Fruit fly (Drosophila melanogaster) whole organism, embryonic: ENCODE results near the gene CG31752.

Experiments used
- Aef1 ChIP-seq: fragments of 200-800 bp; sonication (Bioruptor generic); IDR thresholded peaks from 3 replicates; pipeline ENCODE4 v1.3.6; 2022; ENCODE audit warnings: missing biosample characterization, missing genetic modification characterization
- BEAF-32 ChIP-seq: fragments of 200-800 bp; sonication (Bioruptor generic); optimal IDR thresholded peaks from 3 replicates; lab custom pipeline; 2017; ENCODE audit warnings: missing biosample characterization, missing genetic modification characterization, mild to moderate bottlenecking, moderate library complexity, missing genetic modification reagents
- CG11398 ChIP-seq: fragments of 200-800 bp; sonication (Bioruptor generic); optimal IDR thresholded peaks from 2 replicates; lab custom pipeline; 2016; ENCODE audit warnings: missing biosample characterization, missing genetic modification characterization
- CG11723 ChIP-seq: fragments of 200-800 bp; sonication (Bioruptor generic); optimal IDR thresholded peaks from 2 replicates; lab custom pipeline; 2017; ENCODE audit warnings: missing biosample characterization, mild to moderate bottlenecking, missing genetic modification characterization
- CG12104 ChIP-seq: fragments of 200-800 bp; sonication (Bioruptor generic); optimal IDR thresholded peaks from 3 replicates; lab custom pipeline; 2016; ENCODE audit warnings: missing biosample characterization, missing genetic modification characterization
- CG12155 ChIP-seq: fragments of 200-800 bp; sonication (Bioruptor generic); optimal IDR thresholded peaks from 3 replicates; lab custom pipeline; 2016; ENCODE audit warnings: missing biosample characterization, missing genetic modification characterization
- CG14050 ChIP-seq: fragments of 200-800 bp; sonication (Bioruptor generic); IDR thresholded peaks from 3 replicates; pipeline ENCODE4 v1.3.6; 2022; ENCODE audit warnings: missing biosample characterization, missing genetic modification characterization
- CG15479 ChIP-seq: fragments of 200-800 bp; sonication (Bioruptor generic); optimal IDR thresholded peaks from 3 replicates; lab custom pipeline; 2019; ENCODE audit warnings: missing biosample characterization, mild to moderate bottlenecking, missing genetic modification characterization, moderate library complexity
- CG15514 ChIP-seq: fragments of 200-800 bp; sonication (Bioruptor generic); optimal IDR thresholded peaks from 3 replicates; lab custom pipeline; 2017; ENCODE audit warnings: missing biosample characterization, missing genetic modification characterization, mild to moderate bottlenecking, moderate library complexity, missing genetic modification reagents
- CG17361 ChIP-seq: fragments of 200-800 bp; sonication (Bioruptor generic); IDR thresholded peaks from 3 replicates; pipeline ENCODE4 v1.3.6; 2022; ENCODE audit warnings: missing biosample characterization, missing genetic modification characterization
- CG17568 ChIP-seq: fragments of 200-800 bp; sonication (Bioruptor generic); optimal IDR thresholded peaks from 2 replicates; lab custom pipeline; 2018; ENCODE audit warnings: missing biosample characterization, mild to moderate bottlenecking, missing genetic modification characterization, moderate library complexity
- CG17612 ChIP-seq: fragments of 200-800 bp; sonication (Bioruptor generic); IDR thresholded peaks from 2 replicates; pipeline ENCODE4 v1.3.6; 2022; ENCODE audit warnings: missing biosample characterization, missing genetic modification characterization
- CG2199 ChIP-seq: fragments of 200-800 bp; sonication (Bioruptor generic); IDR thresholded peaks from 3 replicates; pipeline ENCODE4 v1.3.6; 2022; ENCODE audit warnings: missing biosample characterization, missing genetic modification characterization
- CG2875 ChIP-seq: fragments of 200-800 bp; sonication (Bioruptor generic); optimal IDR thresholded peaks from 2 replicates; lab custom pipeline; 2017; ENCODE audit warnings: missing biosample characterization, mild to moderate bottlenecking, missing genetic modification characterization, missing genetic modification reagents
- CG31224 ChIP-seq: fragments of 200-800 bp; sonication (Bioruptor generic); IDR thresholded peaks from 2 replicates; pipeline ENCODE4 v1.3.6; 2022; ENCODE audit warnings: missing biosample characterization, missing genetic modification characterization
- CG31365 ChIP-seq: fragments of 200-800 bp; sonication (Bioruptor generic); optimal IDR thresholded peaks from 2 replicates; lab custom pipeline; 2018; ENCODE audit warnings: missing biosample characterization, mild to moderate bottlenecking, missing genetic modification characterization
- CG32767 ChIP-seq: fragments of 200-800 bp; sonication (Bioruptor generic); IDR thresholded peaks from 2 replicates; pipeline ENCODE4 v1.3.6; 2022; ENCODE audit warnings: missing biosample characterization, missing genetic modification characterization
- CG33213 ChIP-seq: fragments of 200-800 bp; sonication (Bioruptor generic); optimal IDR thresholded peaks from 3 replicates; lab custom pipeline; 2016; ENCODE audit warnings: missing biosample characterization, missing genetic modification characterization
- CG34376 ChIP-seq: fragments of 200-800 bp; sonication (Bioruptor generic); optimal IDR thresholded peaks from 2 replicates; lab custom pipeline; 2018; ENCODE audit warnings: missing biosample characterization, mild to moderate bottlenecking, missing genetic modification characterization
- CG5180 ChIP-seq: fragments of 200-800 bp; sonication (Bioruptor generic); optimal IDR thresholded peaks from 3 replicates; lab custom pipeline; 2017; ENCODE audit warnings: missing biosample characterization, missing genetic modification characterization, mild to moderate bottlenecking, moderate library complexity, missing genetic modification reagents
- CG6272 ChIP-seq: fragments of 200-800 bp; sonication (Bioruptor generic); IDR thresholded peaks from 2 replicates; pipeline ENCODE4 v1.3.6; 2022; ENCODE audit warnings: missing biosample characterization, missing genetic modification characterization
- CG6791 ChIP-seq: fragments of 200-800 bp; sonication (Bioruptor generic); IDR thresholded peaks from 3 replicates; pipeline ENCODE4 v1.3.6; 2022; ENCODE audit warnings: missing biosample characterization, missing genetic modification characterization; ENCODE audit not compliant: partially characterized antibody
- CG8290 ChIP-seq, 3 experiments: fragments of 200-800 bp; sonication (Bioruptor generic); optimal IDR thresholded peaks; 2 replicates each; lab custom pipeline; 2016 to 2019; ENCODE audit warnings: missing biosample characterization in 3 of 3, missing genetic modification characterization in 3 of 3, mild to moderate bottlenecking in 2 of 3, moderate library complexity in 1 of 3
- CG9876 ChIP-seq: fragments of 200-800 bp; sonication (Bioruptor generic); optimal IDR thresholded peaks from 2 replicates; lab custom pipeline; 2016; ENCODE audit warnings: missing biosample characterization, missing genetic modification characterization
- D19B ChIP-seq: fragments of 200-800 bp; sonication (Bioruptor generic); optimal IDR thresholded peaks from 2 replicates; lab custom pipeline; 2017; ENCODE audit warnings: missing biosample characterization, mild to moderate bottlenecking, missing genetic modification characterization
- Dek ChIP-seq: fragments of 200-800 bp; sonication (Bioruptor generic); optimal IDR thresholded peaks from 3 replicates; lab custom pipeline; 2019; ENCODE audit warnings: missing biosample characterization, mild to moderate bottlenecking, missing genetic modification characterization, moderate library complexity
- Dfd ChIP-seq, 2 experiments: fragments of >200 bp; optimal IDR thresholded peaks; 2 replicates each; lab custom pipeline; 2017; ENCODE audit warnings: missing biosample characterization in 2 of 2, missing genetic modification characterization in 2 of 2
- HLHmδ ChIP-seq: fragments of 200-800 bp; sonication (Bioruptor generic); optimal IDR thresholded peaks from 2 replicates; lab custom pipeline; 2018; ENCODE audit warnings: missing biosample characterization, mild to moderate bottlenecking, missing genetic modification characterization, moderate library complexity
- Opbp ChIP-seq: fragments of 200-800 bp; sonication (Bioruptor generic); IDR thresholded peaks from 3 replicates; pipeline ENCODE4 v1.3.6; 2022; ENCODE audit warnings: missing biosample characterization, missing genetic modification characterization; ENCODE audit not compliant: partially characterized antibody
- Rfx ChIP-seq: fragments of 200-800 bp; sonication (Bioruptor generic); IDR thresholded peaks from 2 replicates; pipeline ENCODE4 v1.3.6; 2022; ENCODE audit warnings: missing biosample characterization, missing genetic modification characterization
- Six4 ChIP-seq: fragments of 200-800 bp; sonication (Bioruptor generic); optimal IDR thresholded peaks from 2 replicates; lab custom pipeline; 2016; ENCODE audit warnings: missing biosample characterization, missing genetic modification characterization
- Sry-β ChIP-seq: fragments of 200-800 bp; sonication (Bioruptor generic); optimal IDR thresholded peaks from 2 replicates; lab custom pipeline; 2018; ENCODE audit warnings: missing biosample characterization, mild to moderate bottlenecking, missing genetic modification characterization, moderate library complexity
- ab ChIP-seq: fragments of 200-800 bp; sonication (Bioruptor generic); optimal IDR thresholded peaks from 2 replicates; lab custom pipeline; 2016; ENCODE audit warnings: missing biosample characterization, missing genetic modification characterization
- abd-A ChIP-seq: fragments of 200-800 bp; sonication (Bioruptor generic); optimal IDR thresholded peaks from 3 replicates; lab custom pipeline; 2019; ENCODE audit warnings: missing biosample characterization, mild to moderate bottlenecking, missing genetic modification characterization, moderate library complexity
- amos ChIP-seq: fragments of 200-800 bp; sonication (Bioruptor generic); IDR thresholded peaks from 2 replicates; pipeline ENCODE4 v1.3.6; 2022; ENCODE audit warnings: missing biosample characterization, missing genetic modification characterization; ENCODE audit not compliant: partially characterized antibody
- ci ChIP-seq: fragments of 200-800 bp; sonication (Bioruptor generic); IDR thresholded peaks from 3 replicates; pipeline ENCODE4 v1.3.6; 2022; ENCODE audit warnings: missing biosample characterization, missing genetic modification characterization
- crp ChIP-seq, 2 experiments: fragments of 200-800 bp; sonication (Bioruptor generic); optimal IDR thresholded peaks; 2 replicates in 1 of 2; 3 replicates in 1 of 2; lab custom pipeline; 2017; ENCODE audit warnings: missing biosample characterization in 2 of 2, missing genetic modification characterization in 2 of 2, mild to moderate bottlenecking in 1 of 2, moderate library complexity in 1 of 2
- dpn ChIP-seq, 2 experiments: fragments of 200-800 bp; sonication (Bioruptor generic); optimal IDR thresholded peaks; 3 replicates each; lab custom pipeline; 2016; ENCODE audit warnings: missing biosample characterization in 2 of 2, missing genetic modification characterization in 2 of 2
- ems ChIP-seq: fragments of 200-800 bp; sonication (Bioruptor generic); optimal IDR thresholded peaks from 3 replicates; lab custom pipeline; 2016; ENCODE audit warnings: missing biosample characterization, missing genetic modification characterization
- hbn ChIP-seq: fragments of 200-800 bp; sonication (Bioruptor generic); IDR thresholded peaks from 2 replicates; pipeline ENCODE4 v1.3.6; 2022; ENCODE audit warnings: missing biosample characterization, missing genetic modification characterization; ENCODE audit not compliant: partially characterized antibody
- insv ChIP-seq, 2 experiments: fragments of 200-800 bp; sonication (Bioruptor generic); optimal IDR thresholded peaks; 3 replicates each; lab custom pipeline; 2016 to 2018; ENCODE audit warnings: missing biosample characterization in 2 of 2, missing genetic modification characterization in 2 of 2
- lbe ChIP-seq: fragments of 200-800 bp; sonication (Bioruptor generic); optimal IDR thresholded peaks from 2 replicates; lab custom pipeline; 2016; ENCODE audit warnings: missing biosample characterization, mild to moderate bottlenecking, missing genetic modification characterization
- mirr ChIP-seq: fragments of 200-800 bp; sonication (Bioruptor generic); optimal IDR thresholded peaks from 3 replicates; lab custom pipeline; 2018; ENCODE audit warnings: missing biosample characterization, mild to moderate bottlenecking, missing genetic modification characterization
- nmo ChIP-seq: fragments of 200-800 bp; sonication (Bioruptor generic); optimal IDR thresholded peaks from 2 replicates; lab custom pipeline; 2018; ENCODE audit warnings: missing biosample characterization, mild to moderate bottlenecking, missing genetic modification characterization, moderate library complexity
- onecut ChIP-seq: fragments of 200-800 bp; sonication (Bioruptor generic); IDR thresholded peaks from 2 replicates; pipeline ENCODE4 v1.3.6; 2022; ENCODE audit warnings: missing biosample characterization, missing genetic modification characterization
- pfk ChIP-seq: fragments of 200-800 bp; sonication (Bioruptor generic); optimal IDR thresholded peaks from 2 replicates; lab custom pipeline; 2018; ENCODE audit warnings: missing biosample characterization, mild to moderate bottlenecking, missing genetic modification characterization, moderate library complexity
- row ChIP-seq: fragments of 200-800 bp; sonication (Bioruptor generic); IDR thresholded peaks from 3 replicates; pipeline ENCODE4 v1.3.6; 2022; ENCODE audit warnings: missing biosample characterization, missing genetic modification characterization
- sens-2 ChIP-seq: fragments of 200-800 bp; sonication (Bioruptor generic); IDR thresholded peaks from 2 replicates; pipeline ENCODE4 v1.3.6; 2022; ENCODE audit warnings: missing biosample characterization, missing genetic modification characterization
- tap ChIP-seq: fragments of 200-800 bp; optimal IDR thresholded peaks from 3 replicates; lab custom pipeline; 2019; ENCODE audit warnings: missing biosample characterization, mild to moderate bottlenecking, missing genetic modification characterization, moderate library complexity

CG31752 gene

dm6 chr2L:18823243-18823803 is 17.8 kb downstream of the CG31752 start, which contains the start of gene Ugt36D1:
Gene Ugt36D1 (plus strand): TSS chr2L:18823548.
- no peak for TF ChIP-seq hbn (GFP tag; lab: Robert Waterston, UW)
- TF ChIP-seq CG32767 (GFP tag; lab: Robert Waterston, UW): peak; percentile 69
- TF ChIP-seq onecut: no peak
- TF ChIP-seq HLHmδ (GFP tag; lab: Kevin White, UChicago): no peak
- peak; percentile 26; the same call in 1 of the 3 replicates for TF ChIP-seq CG17361
- TF ChIP-seq CG12155 (GFP tag; lab: Kevin White, UChicago): no peak
- no peak for TF ChIP-seq D19B (GFP tag; lab: Kevin White, UChicago)
- peak; percentile 74; the same call in 2 of the 3 replicates for TF ChIP-seq ci (GFP tag; lab: Robert Waterston, UW)
- TF ChIP-seq CG15514 (GFP tag; lab: Kevin White, UChicago): peak; percentile 52
- TF ChIP-seq CG6791 (GFP tag; lab: Robert Waterston, UW): no peak
- TF ChIP-seq CG17612 (GFP tag; lab: Robert Waterston, UW): no peak
- no peak for TF ChIP-seq nmo
- peak; percentile 10 for TF ChIP-seq CG31365 (tag; lab: Kevin White, UChicago)
- no peak for TF ChIP-seq CG34376
- TF ChIP-seq tap: no peak
- no peak for TF ChIP-seq ems
- TF ChIP-seq CG2875 (GFP tag; lab: Kevin White, UChicago): no peak
- TF ChIP-seq CG8290 (GFP tag; optimal IDR thresholded peaks at IDR 0.05; lab: Kevin White, UChicago): no peak
- TF ChIP-seq CG8290 (tag; optimal IDR thresholded peaks at IDR 0.05; lab: Kevin White, UChicago): peak in 1 of 2 experiments; percentile 47
- TF ChIP-seq Dfd (GFP tag; optimal IDR thresholded peaks at IDR 0.05; lab: Kevin White, UChicago): no peak
- no peak for TF ChIP-seq insv (GFP tag; optimal IDR thresholded peaks at IDR 0.05; lab: Kevin White, UChicago)
- no peak for TF ChIP-seq CG17568 (GFP tag; lab: Kevin White, UChicago)
- TF ChIP-seq row: peak; percentile 72
- peak; percentile 41; the same call in 1 of the 2 replicates for TF ChIP-seq amos (GFP tag; lab: Robert Waterston, UW)
- TF ChIP-seq ab (GFP tag; lab: Kevin White, UChicago): no peak
- TF ChIP-seq CG33213 (GFP tag; lab: Kevin White, UChicago): no peak
- peak; percentile 11 for TF ChIP-seq Dek (tag; lab: Kevin White, UChicago)
- TF ChIP-seq CG14050 (GFP tag; lab: Robert Waterston, UW): no peak
- no peak for TF ChIP-seq Aef1 (GFP tag; lab: Robert Waterston, UW)
- TF ChIP-seq pfk (GFP tag; lab: Kevin White, UChicago): no peak
- no peak for TF ChIP-seq CG6272 (GFP tag; lab: Robert Waterston, UW)
- TF ChIP-seq CG11398 (GFP tag; lab: Kevin White, UChicago): no peak
- TF ChIP-seq CG11723: no peak
- TF ChIP-seq sens-2 (GFP tag; lab: Robert Waterston, UW): no peak
- TF ChIP-seq CG31224 (GFP tag; lab: Robert Waterston, UW): no peak
- TF ChIP-seq dpn (GFP tag; optimal IDR thresholded peaks at IDR 0.05; lab: Kevin White, UChicago): peak in 1 of 2 experiments; percentile 0
- TF ChIP-seq CG12104 (GFP tag; lab: Kevin White, UChicago): no peak
- no peak for TF ChIP-seq crp (GFP tag; optimal IDR thresholded peaks at IDR 0.05; lab: Kevin White, UChicago)
- TF ChIP-seq Rfx: peak; percentile 33; the same call in 1 of the 2 replicates
- no peak for TF ChIP-seq CG2199
- TF ChIP-seq lbe (GFP tag; lab: Kevin White, UChicago): peak; percentile 50
- 0 out of 3 replicates have a peak, but pooled peaks have one; percentile 31 for TF ChIP-seq Opbp (GFP tag; lab: Robert Waterston, UW)
- peak; percentile 93 for TF ChIP-seq Sry-β (GFP tag; lab: Kevin White, UChicago)
- no peak for TF ChIP-seq Six4
- TF ChIP-seq BEAF-32: no peak
- TF ChIP-seq mirr (GFP tag; lab: Kevin White, UChicago): peak; percentile 9
- peak; percentile 18 for TF ChIP-seq abd-A
- no peak for TF ChIP-seq CG9876 (GFP tag; lab: Kevin White, UChicago)
- no peak for TF ChIP-seq CG15479 (GFP tag; lab: Kevin White, UChicago)
- no peak for TF ChIP-seq CG5180 (GFP tag; lab: Kevin White, UChicago)
